Fruit fly (Drosophila melanogaster): ENCODE results near the gene side.

Gene side

DNA sequence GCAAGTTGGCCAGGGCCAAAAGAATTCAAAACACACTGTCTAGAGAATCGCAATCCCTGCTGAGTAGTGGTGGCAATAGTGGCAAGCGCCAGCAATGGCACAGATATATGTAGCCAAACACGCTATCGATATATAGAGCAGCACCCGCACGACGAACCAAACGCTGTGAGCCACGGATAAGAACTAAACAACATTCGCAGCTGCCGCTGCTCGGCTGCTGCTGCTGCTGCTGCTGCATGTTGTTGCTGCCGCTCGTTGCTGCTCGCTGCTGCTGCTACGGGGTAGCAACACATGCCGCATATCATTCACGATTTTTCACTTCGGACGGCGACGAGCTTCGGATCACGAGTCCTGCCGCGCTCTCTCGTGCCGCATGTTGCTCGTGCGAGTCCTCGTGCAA lies at the start of gene side (continued):
- no peak for TF ChIP-seq CG31224 (GFP tag; IDR thresholded peaks at IDR 0.05)
- no peak for TF ChIP-seq tna (GFP tag; IDR thresholded peaks at IDR 0.05; ENCODE audit: partially characterized antibody)
- no peak for TF ChIP-seq CG4854 (GFP tag; optimal IDR thresholded peaks at IDR 0.05)
- TF ChIP-seq CG17385 (GFP tag; optimal IDR thresholded peaks at IDR 0.05), result no peak
- TF ChIP-seq CG11093 (GFP tag; IDR thresholded peaks at IDR 0.05), result no peak
- TF ChIP-seq CG6765 (GFP tag; optimal IDR thresholded peaks at IDR 0.05), result no peak
- no peak for TF ChIP-seq CG12155 (GFP tag; optimal IDR thresholded peaks at IDR 0.05)
- no peak for TF ChIP-seq p53 (GFP tag; optimal IDR thresholded peaks at IDR 0.05)
- TF ChIP-seq Optix (GFP tag; IDR thresholded peaks at IDR 0.05), result no peak
- TF ChIP-seq CG10321 (GFP tag; IDR thresholded peaks at IDR 0.05), result no peak
- no peak for TF ChIP-seq CG8944 (GFP tag; optimal IDR thresholded peaks at IDR 0.05)
- TF ChIP-seq zen2 (GFP tag; IDR thresholded peaks at IDR 0.05; ENCODE audit: partially characterized antibody), result 0 out of 3 replicates have a peak, but pooled peaks have one; percentile 44
- TF ChIP-seq Asciz (GFP tag; optimal IDR thresholded peaks at IDR 0.05), result no peak
- TF ChIP-seq CrebB (tag; optimal IDR thresholded peaks at IDR 0.05), result no peak
- no peak for TF ChIP-seq CG12299 (tag; optimal IDR thresholded peaks at IDR 0.05)
- no peak for TF ChIP-seq Side (GFP tag; optimal IDR thresholded peaks at IDR 0.05)
- no peak for TF ChIP-seq hb (GFP tag; IDR thresholded peaks at IDR 0.05; ENCODE audit: partially characterized antibody)
- TF ChIP-seq grau (tag; optimal IDR thresholded peaks at IDR 0.05), result no peak
- no peak for TF ChIP-seq CG4328 (GFP tag; optimal IDR thresholded peaks at IDR 0.05)
- TF ChIP-seq Neu2 (GFP tag; optimal IDR thresholded peaks at IDR 0.05; ENCODE audit: borderline replicate concordance), result no peak
- TF ChIP-seq CG1603 (tag; optimal IDR thresholded peaks at IDR 0.05), result no peak
- TF ChIP-seq Adf1 (GFP tag; IDR thresholded peaks at IDR 0.05), result peak; percentile 84
- TF ChIP-seq rib (GFP tag; IDR thresholded peaks at IDR 0.05), result no peak
- TF ChIP-seq CG4820 (GFP tag; optimal IDR thresholded peaks at IDR 0.05), result no peak
- TF ChIP-seq MTF-1 (GFP tag; optimal IDR thresholded peaks at IDR 0.05; ENCODE audit: borderline replicate concordance), result no peak
- TF ChIP-seq lilli (GFP tag; optimal IDR thresholded peaks at IDR 0.05), result no peak
- no peak for TF ChIP-seq CG10654 (GFP tag; optimal IDR thresholded peaks at IDR 0.05)
- TF ChIP-seq dysf (GFP tag; IDR thresholded peaks at IDR 0.05), result no peak
- no peak for TF ChIP-seq bab2 (GFP tag; optimal IDR thresholded peaks at IDR 0.05)
- TF ChIP-seq kah (GFP tag; optimal IDR thresholded peaks at IDR 0.05), result no peak
- TF ChIP-seq CG8924 (tag; optimal IDR thresholded peaks at IDR 0.05), result no peak
- peak; percentile 42; the same call in 2 of the 3 replicates for TF ChIP-seq ci (GFP tag; IDR thresholded peaks at IDR 0.05)
- TF ChIP-seq CG15601 (tag; optimal IDR thresholded peaks at IDR 0.05), result no peak
- TF ChIP-seq CG7372 (GFP tag; IDR thresholded peaks at IDR 0.05), result no peak
- no peak for TF ChIP-seq Doc2 (GFP tag; IDR thresholded peaks at IDR 0.05)
- TF ChIP-seq cg (GFP tag; optimal IDR thresholded peaks at IDR 0.05), result no peak
- no peak for TF ChIP-seq CG7271 (tag; optimal IDR thresholded peaks at IDR 0.05)
- no peak for TF ChIP-seq ssp (GFP tag; IDR thresholded peaks at IDR 0.05)
- TF ChIP-seq CoRest (tag; optimal IDR thresholded peaks at IDR 0.05), result no peak
- no peak for TF ChIP-seq Dp (GFP tag; optimal IDR thresholded peaks at IDR 0.05)
- no peak for TF ChIP-seq CG13775 (GFP tag; optimal IDR thresholded peaks at IDR 0.05)
- TF ChIP-seq CG4360 (GFP tag; IDR thresholded peaks at IDR 0.05), result peak; percentile 73
- no peak for TF ChIP-seq org-1 (GFP tag; optimal IDR thresholded peaks at IDR 0.05)
- peak; percentile 19 for TF ChIP-seq CG12071 (GFP tag; optimal IDR thresholded peaks at IDR 0.05)
- TF ChIP-seq tgo (GFP tag; IDR thresholded peaks at IDR 0.05), result no peak
- TF ChIP-seq Gsc (GFP tag; IDR thresholded peaks at IDR 0.05), result no peak
- TF ChIP-seq CG5180 (GFP tag; optimal IDR thresholded peaks at IDR 0.05), result no peak
- TF ChIP-seq CG17328 (GFP tag; IDR thresholded peaks at IDR 0.05), result no peak
- no peak for TF ChIP-seq pros (GFP tag; optimal IDR thresholded peaks at IDR 0.05)
- TF ChIP-seq CG8281 (tag; optimal IDR thresholded peaks at IDR 0.05), result no peak
- TF ChIP-seq pita (GFP tag; optimal IDR thresholded peaks at IDR 0.05), result no peak
- TF ChIP-seq cwo (GFP tag; optimal IDR thresholded peaks at IDR 0.05), result no peak
